Worm (Caenorhabditis elegans): Measurements from ENCODE around the gene bath-37.

DNA sequence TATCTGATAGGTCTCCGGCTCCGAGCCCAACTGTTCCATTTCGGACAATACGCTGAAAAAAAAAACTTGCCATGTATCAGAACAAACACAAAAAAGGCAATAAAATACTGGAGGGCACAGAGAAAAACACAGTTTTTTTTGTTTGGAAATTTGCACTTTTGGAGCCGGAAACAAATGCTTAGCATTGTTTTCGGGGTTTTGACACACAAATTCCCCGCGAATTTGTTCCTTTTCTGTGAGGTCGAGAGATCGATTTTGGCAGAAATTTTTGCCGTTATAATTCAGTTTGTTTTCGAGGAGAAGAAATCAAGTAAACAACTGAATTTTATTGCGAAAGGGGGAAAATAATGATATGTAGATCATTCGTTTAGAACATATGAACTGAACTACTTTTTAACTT lies 12.1 kb upstream of the bath-37 start, which contains the start of gene K08E4.2:
- TF ChIP-seq tab-1 (GFP tag; IDR thresholded peaks at IDR 0.05) = no peak
- TF ChIP-seq med-1 (GFP tag; optimal IDR thresholded peaks at IDR 0.05; ENCODE audit: insufficient read depth) = no peak
- no peak for TF ChIP-seq ref-1 (GFP tag; conservative IDR thresholded peaks at IDR 0.05)

Measured in whole organism, midembryonic.